Fruit fly (Drosophila melanogaster): Measurements from ENCODE around the gene CG18628.

Gene CG18628

dm6 chr3L:10678545-10679067 lies 39.1 kb downstream of the CG18628 start (continued):
- TF ChIP-seq Fer3 (tag; optimal IDR thresholded peaks at IDR 0.05) (peak; percentile 90), Bteb2 (GFP tag; optimal IDR thresholded peaks at IDR 0.05) (peak; percentile 91), Kr (GFP tag; optimal IDR thresholded peaks at IDR 0.05) (no peak), gfzf (GFP tag; optimal IDR thresholded peaks at IDR 0.05) (no peak), jing (GFP tag; optimal IDR thresholded peaks at IDR 0.05) (peak; percentile 77), slou (GFP tag; optimal IDR thresholded peaks at IDR 0.05) (peak; percentile 72), Blimp-1 (GFP tag; optimal IDR thresholded peaks at IDR 0.05) (peak; percentile 90), dmrt99B (tag; optimal IDR thresholded peaks at IDR 0.05) (peak; percentile 99), CG13775 (GFP tag; optimal IDR thresholded peaks at IDR 0.05) (peak; percentile 95), eve (GFP tag; optimal IDR thresholded peaks at IDR 0.05) (peak in 1 of 2 experiments; percentile 94), toy (GFP tag; IDR thresholded peaks at IDR 0.05) (peak; percentile 88), CG14050 (GFP tag; IDR thresholded peaks at IDR 0.05) (peak; percentile 88), CG2129 (GFP tag; IDR thresholded peaks at IDR 0.05; ENCODE audit: partially characterized antibody) (no peak), slp2 (GFP tag; optimal IDR thresholded peaks at IDR 0.05) (peak; percentile 92), gsb-n (tag; optimal IDR thresholded peaks at IDR 0.05) (peak; percentile 97), CG11085 (GFP tag; IDR thresholded peaks at IDR 0.05) (no peak; the same call in none of the 2 replicates), CG11695 (GFP tag; IDR thresholded peaks at IDR 0.05) (peak; percentile 98), CG5245 (GFP tag; optimal IDR thresholded peaks at IDR 0.05) (peak; percentile 67), CG3995 (GFP tag; optimal IDR thresholded peaks at IDR 0.05) (peak; percentile 56), CG11723 (GFP tag; optimal IDR thresholded peaks at IDR 0.05) (peak; percentile 92), CG9932 (GFP tag; IDR thresholded peaks at IDR 0.05) (peak; percentile 87), seq (GFP tag; IDR thresholded peaks at IDR 0.05) (peak; percentile 96), Mes4 (GFP tag; optimal IDR thresholded peaks at IDR 0.05) (peak; percentile 88), CG10654 (GFP tag; optimal IDR thresholded peaks at IDR 0.05) (peak; percentile 83), Oli (tag; optimal IDR thresholded peaks at IDR 0.05) (peak; percentile 96), bcd (GFP tag; optimal IDR thresholded peaks at IDR 0.05) (peak; percentile 96), Xbp1 (GFP tag; optimal IDR thresholded peaks at IDR 0.05) (peak; percentile 92), z (GFP tag; IDR thresholded peaks at IDR 0.05) (peak; percentile 69; the same call in 1 of the 3 replicates), inv (GFP tag; IDR thresholded peaks at IDR 0.05; ENCODE audit: partially characterized antibody) (no peak), chm (GFP tag; IDR thresholded peaks at IDR 0.05) (peak; percentile 88), CG4360 (GFP tag; IDR thresholded peaks at IDR 0.05) (peak; percentile 72), CG7745 (tag; optimal IDR thresholded peaks at IDR 0.05) (peak; percentile 22), pan (optimal IDR thresholded peaks at IDR 0.05) (no peak), pan (GFP tag; optimal IDR thresholded peaks at IDR 0.05 in 1 of 2, IDR thresholded peaks at IDR 0.05 in 1 of 2) (peak in 1 of 2 experiments; percentile 94), Neu2 (GFP tag; optimal IDR thresholded peaks at IDR 0.05; ENCODE audit: borderline replicate concordance) (peak; percentile 40), H15 (GFP tag; IDR thresholded peaks at IDR 0.05) (peak; percentile 81), CG1602 (GFP tag; optimal IDR thresholded peaks at IDR 0.05) (peak; percentile 86), CG12769 (tag; optimal IDR thresholded peaks at IDR 0.05) (peak; percentile 81), CG12659 (GFP tag; optimal IDR thresholded peaks at IDR 0.05) (peak; percentile 96), CG11398 (GFP tag; optimal IDR thresholded peaks at IDR 0.05) (peak; percentile 87), NC2β (GFP tag; optimal IDR thresholded peaks at IDR 0.05) (peak; percentile 82), CG4820 (GFP tag; optimal IDR thresholded peaks at IDR 0.05) (peak; percentile 86), CG17612 (GFP tag; IDR thresholded peaks at IDR 0.05) (peak; percentile 86), CG13894 (tag; optimal IDR thresholded peaks at IDR 0.05) (peak; percentile 93), CG6254 (GFP tag; optimal IDR thresholded peaks at IDR 0.05) (peak; percentile 89), Nf-YB (GFP tag; optimal IDR thresholded peaks at IDR 0.05) (peak; percentile 85), insv (GFP tag; optimal IDR thresholded peaks at IDR 0.05) (peak in 1 of 2 experiments; percentile 75), CG8765 (GFP tag; IDR thresholded peaks at IDR 0.05) (peak; percentile 81), hkb (optimal IDR thresholded peaks at IDR 0.05) (no peak), hkb (GFP tag; IDR thresholded peaks at IDR 0.05) (peak; percentile 95)
